Fruit fly (Drosophila melanogaster) whole organism: ENCODE data around the gene HP1e.

Experiments
- CG8478 ChIP-seq: fragments of >200 bp; optimal IDR thresholded peaks from 2 replicates; lab custom pipeline; 2018; ENCODE audit warnings: inconsistent platforms
- EcR ChIP-seq, 2 experiments: fragments of >200 bp; optimal IDR thresholded peaks; 2 replicates each; lab custom pipeline; 2017; ENCODE audit warnings: missing biosample characterization in 2 of 2, missing genetic modification characterization in 2 of 2, missing genetic modification reagents in 2 of 2
- psq ChIP-seq: fragments of >200 bp; optimal IDR thresholded peaks from 2 replicates; lab custom pipeline; 2017

- TF ChIP-seq psq (lab: Kevin White, UChicago) (no peak), EcR (GFP tag; optimal IDR thresholded peaks at IDR 0.05; lab: Kevin White, UChicago) (no peak), CG8478 (lab: Kevin White, UChicago) (no peak)
These were observed 16.1 kb downstream of the HP1e start for dm6 chr3R:9337402-9338254.
